Fruit fly (Drosophila melanogaster): ENCODE data around the gene CG32365.

The CG32365 gene

DNA sequence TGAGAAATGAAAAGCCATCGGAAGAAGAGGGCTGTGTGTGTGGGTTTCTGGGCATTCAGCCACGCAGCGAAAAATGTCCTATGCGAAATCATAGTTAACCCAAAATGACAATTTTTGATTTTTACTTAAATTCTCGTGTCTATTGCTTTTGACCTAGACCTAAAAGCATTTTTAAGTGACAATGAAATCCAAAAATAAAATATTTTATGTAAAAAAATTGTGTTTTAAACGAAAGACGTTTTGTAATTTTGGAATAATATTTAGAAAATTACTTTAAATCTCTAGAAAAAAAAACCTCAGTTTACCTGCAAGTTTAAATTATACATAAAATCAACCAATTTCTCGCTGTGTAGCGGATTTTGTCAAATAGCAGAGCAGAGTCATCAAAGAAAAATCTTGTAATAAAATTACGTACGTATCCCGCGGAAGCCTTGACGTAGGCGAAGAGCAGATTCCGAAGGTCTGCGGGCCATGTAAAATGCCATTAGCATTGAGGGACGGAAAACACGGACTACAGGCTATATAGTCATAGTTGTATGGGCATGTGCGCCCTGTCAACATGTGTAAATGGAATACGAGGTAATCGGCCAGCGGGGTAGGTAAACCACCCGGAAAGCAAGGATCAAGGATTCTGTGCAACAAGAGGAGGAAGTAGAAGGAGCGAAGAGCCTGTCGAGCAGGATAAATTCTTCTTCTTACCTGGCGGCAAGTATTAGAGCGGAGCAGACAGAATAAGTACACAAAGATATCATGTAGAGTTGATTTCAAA, 41.0 kb downstream of the CG32365 start (continued):
- TF ChIP-seq CG10267 (tag; optimal IDR thresholded peaks at IDR 0.05) (no peak), CG30020 (tag; optimal IDR thresholded peaks at IDR 0.05) (no peak), stwl (tag; optimal IDR thresholded peaks at IDR 0.05) (no peak), Max (GFP tag; optimal IDR thresholded peaks at IDR 0.05) (no peak), Poxn (GFP tag; IDR thresholded peaks at IDR 0.05) (no peak), chinmo (GFP tag; IDR thresholded peaks at IDR 0.05; ENCODE audit: partially characterized antibody) (no peak), crol (GFP tag; IDR thresholded peaks at IDR 0.05) (no peak), CG2129 (GFP tag; IDR thresholded peaks at IDR 0.05; ENCODE audit: partially characterized antibody) (no peak), CG7745 (tag; optimal IDR thresholded peaks at IDR 0.05) (no peak), nerfin-2 (GFP tag; IDR thresholded peaks at IDR 0.05; ENCODE audit: partially characterized antibody) (no peak), knrl (GFP tag; IDR thresholded peaks at IDR 0.05; ENCODE audit: partially characterized antibody) (no peak), CG8388 (GFP tag; optimal IDR thresholded peaks at IDR 0.05) (no peak), HmgZ (tag; optimal IDR thresholded peaks at IDR 0.05) (no peak), CG1602 (GFP tag; optimal IDR thresholded peaks at IDR 0.05) (no peak), fd96Cb (tag; optimal IDR thresholded peaks at IDR 0.05) (no peak), CG4820 (GFP tag; optimal IDR thresholded peaks at IDR 0.05) (no peak), twi (tag; optimal IDR thresholded peaks at IDR 0.05) (peak; percentile 86), da (GFP tag; optimal IDR thresholded peaks at IDR 0.05) (no peak), gce (GFP tag; IDR thresholded peaks at IDR 0.05) (no peak), fd102C (GFP tag; optimal IDR thresholded peaks at IDR 0.05) (no peak), ttk (GFP tag; IDR thresholded peaks at IDR 0.05) (no peak), CG2678 (tag; optimal IDR thresholded peaks at IDR 0.05) (peak; percentile 60), Med (GFP tag) (peak; percentile 73), wdn (GFP tag; IDR thresholded peaks at IDR 0.05) (no peak), Asciz (GFP tag; optimal IDR thresholded peaks at IDR 0.05) (no peak), dpn (GFP tag; optimal IDR thresholded peaks at IDR 0.05) (peak in 1 of 2 experiments; percentile 7), CG15011 (GFP tag; optimal IDR thresholded peaks at IDR 0.05) (no peak), abd-A (tag; optimal IDR thresholded peaks at IDR 0.05) (no peak), sima (GFP tag; optimal IDR thresholded peaks at IDR 0.05) (no peak), sna (GFP tag; IDR thresholded peaks at IDR 0.05; ENCODE audit: partially characterized antibody) (no peak), en (GFP tag; optimal IDR thresholded peaks at IDR 0.05) (no peak), Oaz (GFP tag; IDR thresholded peaks at IDR 0.05) (no peak), CG6683 (GFP tag; optimal IDR thresholded peaks at IDR 0.05) (no peak), CG9727 (GFP tag; optimal IDR thresholded peaks at IDR 0.05) (peak; percentile 23), CG11560 (tag; IDR thresholded peaks at IDR 0.05) (no peak), Trl (optimal IDR thresholded peaks at IDR 0.05) (no peak), Trl (GFP tag; optimal IDR thresholded peaks at IDR 0.05) (no peak), HLH3B (GFP tag; IDR thresholded peaks at IDR 0.05) (no peak), CG12104 (GFP tag; optimal IDR thresholded peaks at IDR 0.05) (no peak), CG10979 (tag; optimal IDR thresholded peaks at IDR 0.05) (no peak), CG8924 (tag; optimal IDR thresholded peaks at IDR 0.05) (no peak), CrebB (tag; optimal IDR thresholded peaks at IDR 0.05) (no peak), dmrt11E (tag; optimal IDR thresholded peaks at IDR 0.05) (no peak), Hr51 (GFP tag; optimal IDR thresholded peaks at IDR 0.05) (peak in 1 of 2 experiments; percentile 15), CG17385 (GFP tag; optimal IDR thresholded peaks at IDR 0.05) (peak; percentile 53), Dref (GFP tag; IDR thresholded peaks at IDR 0.05) (0 out of 2 replicates have a peak, but pooled peaks have one; percentile 9), pros (GFP tag; optimal IDR thresholded peaks at IDR 0.05) (peak; percentile 66), sob (GFP tag; IDR thresholded peaks at IDR 0.05) (no peak), Taf1 (GFP tag; IDR thresholded peaks at IDR 0.05) (no peak)

Measured in whole organism, embryonic.